Worm (Caenorhabditis elegans) whole organism, early embryonic: Measurements from ENCODE around the gene srt-27.

Experiments used
- B0310.2 ChIP-seq: sonication (generic microtip); optimal IDR thresholded peaks from 2 replicates; lab custom pipeline; 2016; ENCODE audit warnings: mild to moderate bottlenecking, missing genetic modification characterization, missing compliant biosample characterization
- F13C5.2 ChIP-seq: sonication (generic microtip); optimal IDR thresholded peaks from 2 replicates; lab custom pipeline; 2017; ENCODE audit warnings: mild to moderate bottlenecking, missing genetic modification characterization, inconsistent platforms, missing compliant biosample characterization
- aly-1 ChIP-seq: sonication (generic microtip); optimal IDR thresholded peaks from 2 replicates; lab custom pipeline; 2016; ENCODE audit warnings: missing genetic modification characterization, missing compliant biosample characterization
- ama-1 ChIP-seq: fragments of 150-350 bp; optimal IDR thresholded peaks from 2 replicates; lab custom pipeline; 2014
- ceh-13 ChIP-seq: fragments of 200-800 bp; sonication (Bioruptor generic); optimal IDR thresholded peaks from 2 replicates; lab custom pipeline; 2018; ENCODE audit warnings: mild to moderate bottlenecking, missing genetic modification characterization, missing compliant biosample characterization
- ceh-36 ChIP-seq: sonication (generic microtip); optimal IDR thresholded peaks from 2 replicates; lab custom pipeline; 2016; ENCODE audit warnings: missing genetic modification characterization, inconsistent platforms, missing compliant biosample characterization
- ets-7 ChIP-seq: sonication (generic microtip); optimal IDR thresholded peaks from 2 replicates; lab custom pipeline; 2016; ENCODE audit warnings: missing genotype, missing genetic modification characterization, missing compliant biosample characterization
- flt-1 ChIP-seq: fragments of 200-800 bp; sonication (Bioruptor generic); IDR thresholded peaks from 2 replicates; pipeline ENCODE4 v1.3.6; 2022; ENCODE audit warnings: missing genetic modification characterization, missing compliant biosample characterization
- hmbx-1 ChIP-seq: sonication (generic microtip); optimal IDR thresholded peaks from 2 replicates; lab custom pipeline; 2016; ENCODE audit warnings: mild to moderate bottlenecking, missing genetic modification characterization, missing compliant biosample characterization
- hmg-4 ChIP-seq: fragments of 200-800 bp; sonication (Bioruptor generic); optimal IDR thresholded peaks from 2 replicates; lab custom pipeline; 2018; ENCODE audit warnings: mild to moderate bottlenecking, missing genetic modification characterization, missing compliant biosample characterization
- hnd-1 ChIP-seq: sonication (generic microtip); optimal IDR thresholded peaks from 2 replicates; lab custom pipeline; 2016; ENCODE audit warnings: missing genetic modification characterization, missing compliant biosample characterization
- pes-1 ChIP-seq: fragments of 200-800 bp; sonication (Bioruptor generic); IDR thresholded peaks from 2 replicates; pipeline ENCODE4 v1.3.6; 2022; ENCODE audit warnings: missing genetic modification reagents, missing genetic modification characterization, missing compliant biosample characterization
- scrt-1 ChIP-seq: fragments of 200-800 bp; sonication (Bioruptor generic); IDR thresholded peaks from 2 replicates; pipeline ENCODE4 v1.3.6; 2022; ENCODE audit warnings: missing genetic modification characterization, missing compliant biosample characterization
- sea-1 ChIP-seq: fragments of 200-800 bp; sonication (Bioruptor generic); conservative IDR thresholded peaks from 2 replicates; pipeline ENCODE4 v1.3.6; 2022; ENCODE audit warnings: missing genetic modification characterization, missing compliant biosample characterization
- tbx-11 ChIP-seq: fragments of 200-800 bp; sonication (Bioruptor generic); IDR thresholded peaks from 2 replicates; pipeline ENCODE4 v1.3.6; 2022; ENCODE audit warnings: missing genetic modification characterization, missing compliant biosample characterization
- tbx-37 ChIP-seq: fragments of 200-800 bp; sonication (Bioruptor generic); conservative IDR thresholded peaks from 2 replicates; pipeline ENCODE4 v1.3.6; 2022; ENCODE audit warnings: missing genetic modification reagents, missing genetic modification characterization, missing compliant biosample characterization
- tra-4 ChIP-seq: sonication (generic microtip); optimal IDR thresholded peaks from 2 replicates; lab custom pipeline; 2017; ENCODE audit warnings: missing genetic modification characterization, missing compliant biosample characterization

The srt-27 gene

DNA sequence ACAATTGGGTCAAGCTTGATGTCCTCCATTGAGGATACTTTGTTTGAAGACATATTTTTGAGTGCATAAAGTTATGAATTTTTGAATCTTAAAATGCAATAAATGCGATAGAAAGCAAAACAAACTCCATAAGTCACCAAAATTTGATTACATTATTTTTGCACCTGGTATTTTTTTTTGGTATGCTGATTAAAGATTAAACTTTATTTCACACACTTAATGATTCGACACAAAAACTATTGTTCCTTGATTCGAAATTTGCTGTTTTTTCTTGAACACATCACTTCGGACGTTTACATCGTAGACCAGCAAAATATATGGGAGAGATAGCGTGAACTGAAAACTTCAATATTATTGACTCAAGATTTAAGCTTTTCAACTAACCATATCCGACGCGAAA, 19.6 kb upstream of the srt-27 start, which contains the start of gene srg-61:
srg-61 (minus strand) TSS at position 101 of the 400 bp plus-strand sequence.
- TF ChIP-seq sea-1 (GFP tag; lab: Robert Waterston, UW) (no peak), ceh-13 (GFP tag; lab: Kevin White, UChicago) (no peak), tbx-11 (GFP tag; lab: Robert Waterston, UW) (no peak), scrt-1 (GFP tag; lab: Robert Waterston, UW) (no peak), B0310.2 (tag; lab: Kevin White, UChicago) (no peak), tra-4 (tag; lab: Kevin White, UChicago) (no peak), ceh-36 (tag; lab: Kevin White, UChicago) (no peak), hmg-4 (GFP tag; lab: Kevin White, UChicago) (no peak), hnd-1 (tag; lab: Kevin White, UChicago) (no peak), ets-7 (tag; lab: Kevin White, UChicago) (no peak), hmbx-1 (tag; lab: Kevin White, UChicago) (no peak), flt-1 (GFP tag; lab: Robert Waterston, UW) (no peak), ama-1 (no peak), F13C5.2 (no peak), tbx-37 (no peak), aly-1 (tag; lab: Kevin White, UChicago) (no peak)

DNA sequence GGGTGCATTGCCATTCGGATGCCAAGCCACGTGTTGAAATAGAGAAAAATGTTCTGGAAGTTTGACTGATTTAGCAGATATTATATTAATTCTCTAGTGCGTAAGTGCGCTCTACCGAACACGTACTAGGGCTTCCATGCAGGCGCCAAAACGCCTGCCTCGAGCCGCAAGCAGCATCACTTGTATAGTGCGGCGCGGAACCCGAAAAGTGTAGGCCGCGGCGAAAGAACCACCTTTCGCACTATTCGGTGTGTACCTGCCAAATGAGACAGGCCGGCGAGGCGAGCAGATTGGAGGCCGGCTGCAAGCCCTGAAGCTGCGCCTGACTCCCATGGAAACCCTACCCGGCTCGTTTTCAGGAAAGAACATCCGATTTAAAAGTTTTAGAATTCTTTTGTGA, 18.9 kb upstream of the srt-27 start:
- TF ChIP-seq ama-1 (no peak), hmg-4 (GFP tag; lab: Kevin White, UChicago) (no peak), tbx-37 (no peak), pes-1 (no peak)

DNA sequence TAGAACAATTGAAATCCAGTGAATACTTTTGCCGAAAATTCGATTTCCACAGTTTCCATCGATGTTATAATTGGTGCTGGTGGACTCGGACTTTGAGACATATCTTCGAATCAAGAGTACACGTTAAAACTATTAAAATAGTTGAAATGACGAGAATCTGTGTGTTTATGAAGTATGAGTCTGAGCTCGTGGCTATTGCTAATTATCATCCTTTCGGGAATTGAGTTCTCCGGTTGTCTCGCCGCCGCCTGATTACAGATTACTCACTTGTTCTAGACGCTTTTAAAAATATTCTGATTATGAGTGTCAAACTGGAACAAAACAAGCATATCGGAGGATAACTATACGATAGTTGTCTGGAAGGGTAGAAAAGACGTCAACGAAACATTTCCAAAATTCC, 17.5 kb upstream of the srt-27 start, which contains the start of gene srg-56:
srg-56 (minus strand) TSS at position 101 of the 400 bp plus-strand sequence.
- TF ChIP-seq B0310.2 (tag; lab: Kevin White, UChicago): no peak
- TF ChIP-seq ceh-13 (GFP tag; lab: Kevin White, UChicago): no peak
- TF ChIP-seq tbx-11 (GFP tag; lab: Robert Waterston, UW): no peak
- TF ChIP-seq tbx-37: no peak
- TF ChIP-seq hnd-1 (tag; lab: Kevin White, UChicago): no peak
- TF ChIP-seq hmg-4 (GFP tag; lab: Kevin White, UChicago): no peak
- TF ChIP-seq ceh-36 (tag; lab: Kevin White, UChicago): no peak
- no peak for TF ChIP-seq ama-1
- no peak for TF ChIP-seq ets-7 (tag; lab: Kevin White, UChicago)
- no peak for TF ChIP-seq pes-1
- TF ChIP-seq sea-1 (GFP tag; lab: Robert Waterston, UW): no peak
- no peak for TF ChIP-seq flt-1 (GFP tag; lab: Robert Waterston, UW)
- TF ChIP-seq F13C5.2: no peak
- no peak for TF ChIP-seq scrt-1 (GFP tag; lab: Robert Waterston, UW)
- no peak for TF ChIP-seq hmbx-1 (tag; lab: Kevin White, UChicago)
- TF ChIP-seq aly-1 (tag; lab: Kevin White, UChicago): no peak
- no peak for TF ChIP-seq tra-4 (tag; lab: Kevin White, UChicago)

- TF ChIP-seq B0310.2 (tag; lab: Kevin White, UChicago) (no peak), flt-1 (GFP tag; lab: Robert Waterston, UW) (no peak), ama-1 (no peak), ets-7 (tag; lab: Kevin White, UChicago) (no peak), aly-1 (tag; lab: Kevin White, UChicago) (no peak), pes-1 (no peak), ceh-36 (tag; lab: Kevin White, UChicago) (no peak), hmg-4 (GFP tag; lab: Kevin White, UChicago) (no peak), tbx-37 (no peak), ceh-13 (GFP tag; lab: Kevin White, UChicago) (no peak), hmbx-1 (tag; lab: Kevin White, UChicago) (no peak), tbx-11 (GFP tag; lab: Robert Waterston, UW) (no peak), F13C5.2 (no peak), hnd-1 (tag; lab: Kevin White, UChicago) (no peak), sea-1 (GFP tag; lab: Robert Waterston, UW) (no peak), tra-4 (tag; lab: Kevin White, UChicago) (no peak), scrt-1 (GFP tag; lab: Robert Waterston, UW) (no peak)
Measured at ce11 chrV:2734360-2734759, 13.7 kb upstream of the srt-27 start, which contains the start of gene srg-57. Gene srg-57, minus strand, starts transcription at chrV:2734460.

- TF ChIP-seq tra-4 (tag; lab: Kevin White, UChicago): no peak
- TF ChIP-seq ama-1: no peak
- TF ChIP-seq aly-1 (tag; lab: Kevin White, UChicago): no peak
- TF ChIP-seq hnd-1 (tag; lab: Kevin White, UChicago): no peak
- TF ChIP-seq hmg-4 (GFP tag; lab: Kevin White, UChicago): no peak
- no peak for TF ChIP-seq hmbx-1 (tag; lab: Kevin White, UChicago)
- TF ChIP-seq F13C5.2: no peak
- TF ChIP-seq flt-1 (GFP tag; lab: Robert Waterston, UW): no peak
- TF ChIP-seq scrt-1 (GFP tag; lab: Robert Waterston, UW): no peak
- TF ChIP-seq ceh-13 (GFP tag; lab: Kevin White, UChicago): no peak
- no peak for TF ChIP-seq ets-7 (tag; lab: Kevin White, UChicago)
- TF ChIP-seq tbx-37: no peak
- TF ChIP-seq pes-1: no peak
- no peak for TF ChIP-seq tbx-11 (GFP tag; lab: Robert Waterston, UW)
- TF ChIP-seq sea-1 (GFP tag; lab: Robert Waterston, UW): no peak
- no peak for TF ChIP-seq ceh-36 (tag; lab: Kevin White, UChicago)
- TF ChIP-seq B0310.2 (tag; lab: Kevin White, UChicago): no peak
Measured at ce11 chrV:2730784-2731480, 10.3 kb upstream of the srt-27 start, which contains the start of gene dod-3. Gene dod-3, minus strand, starts transcription at chrV:2731098.

ce11 chrV:2728236-2728635, 7.6 kb upstream of the srt-27 start, which contains the start of gene str-33:
Gene str-33, plus strand, starts transcription at chrV:2728536.
- TF ChIP-seq hmg-4 (GFP tag; lab: Kevin White, UChicago): no peak
- no peak for TF ChIP-seq ama-1
- no peak for TF ChIP-seq tbx-37
- TF ChIP-seq aly-1 (tag; lab: Kevin White, UChicago): no peak
- no peak for TF ChIP-seq F13C5.2
- TF ChIP-seq tbx-11 (GFP tag; lab: Robert Waterston, UW): no peak
- TF ChIP-seq pes-1: no peak
- no peak for TF ChIP-seq B0310.2 (tag; lab: Kevin White, UChicago)
- TF ChIP-seq tra-4 (tag; lab: Kevin White, UChicago): no peak
- TF ChIP-seq ceh-36 (tag; lab: Kevin White, UChicago): no peak
- TF ChIP-seq hmbx-1 (tag; lab: Kevin White, UChicago): no peak
- no peak for TF ChIP-seq ets-7 (tag; lab: Kevin White, UChicago)
- TF ChIP-seq sea-1 (GFP tag; lab: Robert Waterston, UW): no peak
- no peak for TF ChIP-seq ceh-13 (GFP tag; lab: Kevin White, UChicago)
- TF ChIP-seq hnd-1 (tag; lab: Kevin White, UChicago): no peak
- TF ChIP-seq flt-1 (GFP tag; lab: Robert Waterston, UW): no peak
- TF ChIP-seq scrt-1 (GFP tag; lab: Robert Waterston, UW): no peak
